Worm (Caenorhabditis elegans) whole organism, L4 larva: ENCODE data around the gene C14C6.13.

Experiments
- F44E2.7 ChIP-seq: fragments of 200-800 bp; sonication (Bioruptor generic); IDR thresholded peaks from 2 replicates; pipeline ENCODE4 v2.1.2; 2022; ENCODE audit warnings: missing genetic modification characterization, missing compliant biosample characterization
- R02D3.7 ChIP-seq: fragments of 150-350 bp; sonication (generic microtip); optimal IDR thresholded peaks from 3 replicates; lab custom pipeline; 2014; ENCODE audit warnings: missing biosample characterization, missing genetic modification characterization
- ZK337.2 ChIP-seq: fragments of 200-800 bp; sonication (Bioruptor generic); IDR thresholded peaks from 2 replicates; pipeline ENCODE4 v1.3.6; 2022; ENCODE audit warnings: missing genetic modification reagents, missing genetic modification characterization, missing compliant biosample characterization
- ceh-20 ChIP-seq: fragments of 200-800 bp; sonication (Bioruptor generic); IDR thresholded peaks from 2 replicates; pipeline ENCODE4 v1.3.6; 2022; ENCODE audit warnings: missing genetic modification reagents, missing genetic modification characterization, missing compliant biosample characterization
- ceh-28 ChIP-seq: fragments of 150-350 bp; optimal IDR thresholded peaks from 2 replicates; lab custom pipeline; 2014; ENCODE audit warnings: missing biosample characterization, missing genetic modification reagents, missing genetic modification characterization
- ces-1 ChIP-seq: fragments of 150-350 bp; sonication (generic microtip); optimal IDR thresholded peaks from 4 replicates; lab custom pipeline; 2014; ENCODE audit warnings: missing biosample characterization, missing genetic modification reagents, missing genetic modification characterization
- cey-2 ChIP-seq: sonication (generic microtip); optimal IDR thresholded peaks from 3 replicates; lab custom pipeline; 2017; ENCODE audit warnings: missing genetic modification characterization, mild to moderate bottlenecking, missing compliant biosample characterization, antibody characterized with exemption, borderline replicate concordance; ENCODE audit not compliant: insufficient read depth
- daf-19 ChIP-seq: fragments of 200-800 bp; sonication (Bioruptor generic); conservative IDR thresholded peaks from 2 replicates; pipeline ENCODE4 v1.3.6; 2022; ENCODE audit warnings: missing genetic modification characterization, missing compliant biosample characterization
- dmd-8 ChIP-seq: fragments of 200-800 bp; sonication (Bioruptor generic); IDR thresholded peaks from 2 replicates; pipeline ENCODE4 v1.3.6; 2022; ENCODE audit warnings: missing genetic modification characterization, missing compliant biosample characterization
- dpl-1 ChIP-seq: fragments of 150-350 bp; optimal IDR thresholded peaks from 2 replicates; lab custom pipeline; 2014; ENCODE audit warnings: missing biosample characterization, missing genetic modification reagents, missing genetic modification characterization
- egl-43 ChIP-seq: fragments of 200-800 bp; sonication (Bioruptor generic); IDR thresholded peaks from 2 replicates; pipeline ENCODE4 v1.3.6; 2022; ENCODE audit warnings: missing genetic modification reagents, missing genetic modification characterization, missing compliant biosample characterization
- fkh-10 ChIP-seq: fragments of 150-350 bp; optimal IDR thresholded peaks from 2 replicates; lab custom pipeline; 2014; ENCODE audit warnings: missing biosample characterization, missing genetic modification reagents, missing genetic modification characterization
- hif-1 ChIP-seq, 2 experiments: sonication (generic microtip); optimal IDR thresholded peaks; 2 replicates each; lab custom pipeline; 2016 to 2017; ENCODE audit warnings: missing compliant biosample characterization in 2 of 2, missing genetic modification characterization in 2 of 2, missing genetic modification reagents in 2 of 2, missing genotype in 2 of 2, mild to moderate bottlenecking in 1 of 2
- hmg-1.1 ChIP-seq: fragments of 200-800 bp; sonication (Bioruptor generic); IDR thresholded peaks from 2 replicates; pipeline ENCODE4 v1.3.6; 2022; ENCODE audit warnings: missing genetic modification reagents, missing genetic modification characterization, missing compliant biosample characterization
- lin-29 ChIP-seq: fragments of 200-800 bp; sonication (Bioruptor generic); IDR thresholded peaks from 2 replicates; pipeline ENCODE4 v1.3.6; 2022; ENCODE audit warnings: missing genetic modification reagents, missing genetic modification characterization, missing compliant biosample characterization
- lir-3 ChIP-seq: sonication (generic microtip); optimal IDR thresholded peaks from 2 replicates; lab custom pipeline; 2016; ENCODE audit warnings: mild to moderate bottlenecking, missing genetic modification characterization, missing compliant biosample characterization
- madf-9 ChIP-seq: fragments of 200-800 bp; sonication (Bioruptor generic); conservative IDR thresholded peaks from 2 replicates; pipeline ENCODE4 v1.3.6; 2022; ENCODE audit warnings: missing genetic modification reagents, missing genetic modification characterization, missing compliant biosample characterization
- mxl-2 ChIP-seq: fragments of 200-800 bp; sonication (Bioruptor generic); conservative IDR thresholded peaks from 2 replicates; pipeline ENCODE4 v1.3.6; 2022; ENCODE audit warnings: missing genetic modification reagents, missing genetic modification characterization, missing compliant biosample characterization
- mxl-3 ChIP-seq: fragments of 200-800 bp; sonication (Bioruptor generic); optimal IDR thresholded peaks from 2 replicates; lab custom pipeline; 2018; ENCODE audit warnings: mild to moderate bottlenecking, missing genetic modification characterization, missing compliant biosample characterization
- nhr-102 ChIP-seq: sonication (generic microtip); optimal IDR thresholded peaks from 2 replicates; lab custom pipeline; 2016; ENCODE audit warnings: mild to moderate bottlenecking, missing genetic modification characterization, moderate library complexity, missing compliant biosample characterization
- nhr-237 ChIP-seq: sonication (generic microtip); optimal IDR thresholded peaks from 2 replicates; lab custom pipeline; 2017; ENCODE audit warnings: missing biosample characterization, missing genetic modification characterization
- nhr-28 ChIP-seq: fragments of 150-350 bp; optimal IDR thresholded peaks from 2 replicates; lab custom pipeline; 2014; ENCODE audit warnings: missing biosample characterization, missing genetic modification characterization
- nhr-42 ChIP-seq: fragments of 200-800 bp; sonication (Bioruptor generic); IDR thresholded peaks from 2 replicates; pipeline ENCODE4 v1.3.6; 2022; ENCODE audit warnings: missing genetic modification characterization, missing compliant biosample characterization
- nhr-6 ChIP-seq: fragments of 150-350 bp; optimal IDR thresholded peaks from 2 replicates; lab custom pipeline; 2014; ENCODE audit warnings: missing biosample characterization, missing genetic modification characterization
- pha-4 ChIP-seq, 2 experiments: fragments of 150-350 bp in 1 of 2; fragments of 200-800 bp in 1 of 2; sonication (Bioruptor generic) in 1 of 2; IDR thresholded peaks in 1 of 2; optimal IDR thresholded peaks in 1 of 2; 2 replicates each; pipeline versions ENCODE4 v1.3.6 to Lab custom; 2014 to 2022; ENCODE audit warnings: missing genetic modification characterization in 2 of 2, missing genetic modification reagents in 2 of 2, missing biosample characterization in 1 of 2, missing compliant biosample characterization in 1 of 2
- php-3 ChIP-seq: fragments of 200-800 bp; sonication (Bioruptor generic); IDR thresholded peaks from 2 replicates; pipeline ENCODE4 v1.3.6; 2022; ENCODE audit warnings: missing genetic modification reagents, missing genetic modification characterization, missing compliant biosample characterization
- sdz-12 ChIP-seq: fragments of 200-800 bp; sonication (Bioruptor generic); optimal IDR thresholded peaks from 2 replicates; lab custom pipeline; 2018; ENCODE audit warnings: mild to moderate bottlenecking, missing genetic modification characterization, missing compliant biosample characterization
- set-16 ChIP-seq: fragments of 200-800 bp; sonication (Bioruptor generic); IDR thresholded peaks from 2 replicates; pipeline ENCODE4 v1.3.6; 2022; ENCODE audit warnings: missing genetic modification reagents, missing genetic modification characterization, missing compliant biosample characterization
- snpc-1.2 ChIP-seq: fragments of 200-800 bp; sonication (Bioruptor generic); IDR thresholded peaks from 2 replicates; pipeline ENCODE4 v1.3.6; 2022; ENCODE audit warnings: missing genetic modification reagents, missing genetic modification characterization, missing compliant biosample characterization
- snpc-4 ChIP-seq: fragments of 150-350 bp; optimal IDR thresholded peaks from 2 replicates; lab custom pipeline; 2014; ENCODE audit warnings: missing biosample characterization, missing genetic modification characterization
- unc-39 ChIP-seq: sonication (generic microtip); optimal IDR thresholded peaks from 2 replicates; lab custom pipeline; 2017; ENCODE audit warnings: missing biosample characterization, missing genetic modification characterization
- unc-62 ChIP-seq, 3 experiments: fragments of 150-350 bp in 1 of 3; sonication (generic microtip); optimal IDR thresholded peaks in 2 of 3; peaks in 1 of 3; 1 replicate in 1 of 3; 2 replicates in 2 of 3; lab custom pipeline; 2014 to 2017; ENCODE audit warnings: missing biosample characterization in 3 of 3, missing genetic modification characterization in 3 of 3, missing genetic modification reagents in 3 of 3, missing genotype in 1 of 3
- zip-11 ChIP-seq: fragments of 200-800 bp; sonication (Bioruptor generic); IDR thresholded peaks from 2 replicates; pipeline ENCODE4 v1.3.6; 2022; ENCODE audit warnings: missing genetic modification characterization, missing compliant biosample characterization

The C14C6.13 gene

DNA sequence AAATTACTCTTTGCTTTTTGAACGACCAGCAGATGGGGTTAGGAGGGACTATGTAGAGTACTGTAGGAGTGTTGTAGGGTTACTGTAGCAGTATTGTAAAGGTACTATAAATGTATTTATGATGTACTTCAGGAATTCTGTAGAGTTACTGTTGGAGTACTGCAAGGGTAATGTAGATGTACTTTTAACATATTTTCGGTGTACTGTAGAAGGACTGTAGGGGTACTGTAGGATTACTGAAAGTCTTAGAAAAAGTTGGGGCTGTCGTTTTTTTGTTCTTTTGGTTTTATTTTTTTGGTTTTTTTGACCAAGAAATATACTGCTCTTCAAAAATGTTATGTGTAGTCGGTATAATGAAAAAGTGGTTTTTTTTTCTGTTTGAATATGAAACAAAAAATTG is 24.1 kb upstream of the C14C6.13 start (continued):
- TF ChIP-seq unc-62 (GFP tag; optimal IDR thresholded peaks at IDR 0.05 in 1 of 2; lab: Kevin White, UChicago) = peak in 1 of 2 experiments; percentile 92
- no peak for TF ChIP-seq unc-62 (tag; optimal IDR thresholded peaks at IDR 0.05; lab: Kevin White, UChicago)

DNA sequence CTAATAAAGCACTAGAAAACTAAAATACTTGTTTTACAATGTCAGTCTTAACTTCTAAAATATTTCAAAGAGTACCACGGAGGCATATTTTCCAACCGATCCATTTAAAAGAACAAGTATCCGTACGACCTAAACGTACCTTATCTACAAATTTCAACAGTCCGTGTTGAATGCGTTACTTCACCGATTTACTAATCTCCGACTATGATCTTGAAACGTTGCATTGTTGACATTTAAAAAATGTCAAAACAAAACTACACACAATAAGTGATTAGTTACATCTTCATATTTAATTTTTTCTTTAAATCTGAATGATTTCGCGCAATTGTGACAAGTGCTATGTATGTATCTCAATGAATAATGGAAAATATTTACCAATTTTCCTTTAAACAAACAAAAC is 23.3 kb upstream of the C14C6.13 start:
- TF ChIP-seq fkh-10 = no peak
- no peak for TF ChIP-seq mxl-2 (GFP tag; lab: Robert Waterston, UW)
- no peak for TF ChIP-seq pha-4 (GFP tag; IDR thresholded peaks at IDR 0.05; lab: Robert Waterston, UW)
- TF ChIP-seq pha-4 (tag; optimal IDR thresholded peaks at IDR 0.05; lab: Kevin White, UChicago) = no peak
- no peak for TF ChIP-seq egl-43
- no peak for TF ChIP-seq nhr-237
- TF ChIP-seq hmg-1.1 (GFP tag; lab: Robert Waterston, UW) = no peak
- TF ChIP-seq snpc-4 = no peak
- no peak for TF ChIP-seq nhr-102 (tag; lab: Kevin White, UChicago)
- TF ChIP-seq sdz-12 = no peak
- no peak for TF ChIP-seq madf-9 (GFP tag; lab: Robert Waterston, UW)
- no peak for TF ChIP-seq snpc-1.2 (GFP tag; lab: Robert Waterston, UW)
- no peak for TF ChIP-seq ceh-20 (GFP tag; lab: Robert Waterston, UW)
- no peak for TF ChIP-seq unc-39 (tag; lab: Kevin White, UChicago)
- no peak for TF ChIP-seq R02D3.7 (tag; lab: Kevin White, UChicago)
- no peak for TF ChIP-seq zip-11
- no peak for TF ChIP-seq dpl-1
- TF ChIP-seq ceh-28 (tag; lab: Kevin White, UChicago) = no peak
- no peak for TF ChIP-seq cey-2
- TF ChIP-seq daf-19 (GFP tag; lab: Robert Waterston, UW) = no peak

DNA sequence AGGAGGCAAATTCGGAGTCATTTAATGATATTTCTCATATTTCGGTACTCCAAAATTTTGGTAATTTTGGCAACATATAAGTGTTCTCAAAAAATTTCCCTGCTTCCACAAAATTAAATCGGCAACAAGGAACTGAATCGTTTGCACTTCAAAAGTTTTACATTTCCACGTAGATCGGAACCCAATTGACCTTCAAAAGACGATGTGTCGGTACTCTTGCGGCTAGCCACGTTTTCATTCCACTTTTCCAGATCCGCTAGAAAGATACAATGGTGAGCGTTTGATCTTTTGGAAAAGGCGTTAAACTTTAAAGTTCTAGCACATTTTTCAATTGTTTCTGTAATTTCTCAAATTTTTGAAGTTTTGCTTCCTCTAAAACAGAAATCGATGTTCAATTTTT is 22.4 kb upstream of the C14C6.13 start:
- TF ChIP-seq nhr-42 = no peak
- no peak for TF ChIP-seq lir-3 (tag; lab: Kevin White, UChicago)
- no peak for TF ChIP-seq dmd-8 (GFP tag; lab: Robert Waterston, UW)
- no peak for TF ChIP-seq F44E2.7 (GFP tag; lab: Robert Waterston, UW)
- no peak for TF ChIP-seq dpl-1
- TF ChIP-seq mxl-2 (GFP tag; lab: Robert Waterston, UW) = no peak
- no peak for TF ChIP-seq snpc-1.2 (GFP tag; lab: Robert Waterston, UW)
- TF ChIP-seq set-16 (GFP tag; lab: Robert Waterston, UW) = no peak
- no peak for TF ChIP-seq ces-1 (GFP tag; lab: Kevin White, UChicago)
- no peak for TF ChIP-seq madf-9 (GFP tag; lab: Robert Waterston, UW)
- no peak for TF ChIP-seq cey-2
- TF ChIP-seq php-3 (GFP tag; lab: Robert Waterston, UW) = no peak
- TF ChIP-seq mxl-3 (GFP tag; lab: Kevin White, UChicago) = no peak
- TF ChIP-seq ZK337.2 (GFP tag; lab: Robert Waterston, UW) = no peak
- TF ChIP-seq, all 104 proteins: peak for 0

DNA sequence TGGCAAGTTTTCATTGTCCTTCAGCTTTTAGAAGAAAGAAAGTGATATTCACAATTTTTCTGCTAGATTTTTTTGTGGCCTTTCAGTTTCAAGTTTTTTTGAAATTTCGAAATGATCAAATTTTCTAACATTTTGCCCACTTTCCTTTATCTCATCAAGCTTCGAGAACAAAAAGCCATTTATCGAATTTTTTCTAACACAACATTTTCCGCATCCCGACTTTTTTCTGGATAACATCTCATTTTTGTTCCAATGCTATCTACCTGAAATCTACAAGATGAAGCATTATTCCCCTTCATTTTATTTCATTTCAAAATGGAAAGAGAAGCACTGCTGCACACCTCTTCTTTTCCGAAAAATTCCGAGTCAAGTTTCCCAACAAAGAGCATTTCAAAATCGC is 18.4 kb upstream of the C14C6.13 start, which contains the start of gene ZK488.5:
TSS of gene ZK488.5 (plus strand) at position 301 of the 400 bp plus-strand sequence.
- TF ChIP-seq nhr-237 (no peak), nhr-28 (tag; lab: Kevin White, UChicago) (no peak), nhr-6 (tag; lab: Kevin White, UChicago) (no peak), hif-1 (tag; optimal IDR thresholded peaks at IDR 0.05; lab: Kevin White, UChicago) (no peak), lin-29 (GFP tag; lab: Robert Waterston, UW) (no peak)

DNA sequence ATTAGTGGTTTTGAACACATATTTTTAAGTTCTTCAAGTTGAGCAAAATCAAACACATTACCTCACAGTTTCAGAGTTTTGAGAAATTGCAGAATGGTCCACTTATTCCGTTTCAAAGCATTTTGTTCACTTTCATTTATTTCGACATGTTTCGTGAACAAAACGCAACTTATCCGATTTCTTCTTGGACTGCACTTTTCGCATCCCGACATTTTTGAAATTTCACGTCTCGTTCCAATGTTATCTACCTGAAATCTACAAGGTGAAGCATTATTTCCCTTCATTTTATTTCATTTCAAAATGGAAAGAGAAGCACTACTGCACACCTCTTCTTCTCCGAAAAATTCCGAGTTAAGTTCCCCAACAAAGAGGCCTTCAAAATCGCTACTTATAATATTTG is 15.6 kb upstream of the C14C6.13 start, which contains the start of gene ZK488.6:
TSS of gene ZK488.6 (plus strand) at position 301 of the 400 bp plus-strand sequence.
- no peak for TF ChIP-seq mxl-3 (GFP tag; lab: Kevin White, UChicago)
- TF ChIP-seq snpc-4 = no peak
- no peak for TF ChIP-seq dmd-8 (GFP tag; lab: Robert Waterston, UW)
